Fruit fly (Drosophila melanogaster): ENCODE measurements around the gene rk.

Gene rk

dm6 chr2L:13976669-13977068, 24.4 kb downstream of the rk start, which contains the start of gene NimC1:
TSS of gene NimC1 (minus strand) at chr2L:13976769.
- TF ChIP-seq CG17801 (GFP tag; optimal IDR thresholded peaks at IDR 0.05; ENCODE audit: partially characterized antibody), result no peak

dm6 chr2L:13972847-13973246, 28.2 kb downstream of the rk start, which contains the start of gene He:
TSS of gene He (minus strand) at chr2L:13972947.
- TF ChIP-seq CG17801 (GFP tag; optimal IDR thresholded peaks at IDR 0.05; ENCODE audit: partially characterized antibody), result no peak

dm6 chr2L:13969876-13970275, 31.2 kb downstream of the rk start, which contains the start of the genes NimB4 and NimB5:
TSS of gene NimB4 (minus strand) at chr2L:13969976.
TSS of gene NimB5 (plus strand) at chr2L:13970177.
- TF ChIP-seq CG17801 (GFP tag; optimal IDR thresholded peaks at IDR 0.05; ENCODE audit: partially characterized antibody), result no peak

DNA sequence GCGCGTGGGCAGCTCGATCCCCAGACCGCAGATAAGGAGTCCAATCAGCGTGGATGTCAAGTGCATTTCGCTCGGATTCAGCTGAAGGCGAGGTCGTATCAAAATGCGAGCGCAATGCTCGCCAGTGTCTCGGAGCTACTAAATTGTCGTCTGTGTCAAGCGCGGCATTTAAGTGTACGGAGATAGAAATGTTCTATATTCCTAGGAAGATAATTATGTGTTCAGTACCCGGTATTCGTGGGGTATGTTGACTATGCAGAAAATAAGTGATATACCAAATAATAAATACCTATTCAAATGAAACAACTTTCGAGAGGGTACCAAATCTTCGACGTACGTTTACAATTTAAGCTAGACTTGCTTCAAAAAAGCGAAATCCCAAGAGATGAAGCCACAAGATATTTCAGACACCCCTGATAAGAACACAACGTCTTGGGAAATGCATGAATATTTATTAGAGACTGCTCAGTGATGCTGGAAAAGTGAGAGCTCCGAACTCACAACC, 33.1 kb downstream of the rk start, which contains the start of gene NimB3:
Gene NimB3, minus strand, starts transcription at position 140 of the 505 bp plus-strand sequence.
- TF ChIP-seq CG17801 (GFP tag; optimal IDR thresholded peaks at IDR 0.05; ENCODE audit: partially characterized antibody), result no peak

dm6 chr2L:13966732-13967316, 34.2 kb downstream of the rk start, which contains the start of gene NimB2:
TSS of gene NimB2 (minus strand) at chr2L:13967018.
- no peak for TF ChIP-seq CG17801 (GFP tag; optimal IDR thresholded peaks at IDR 0.05; ENCODE audit: partially characterized antibody)

- no peak for TF ChIP-seq CG17801 (GFP tag; optimal IDR thresholded peaks at IDR 0.05; ENCODE audit: partially characterized antibody)
Observed at dm6 chr2L:13963467-13964122, 37.5 kb downstream of the rk start, which contains the start of gene NimB1. TSS of gene NimB1 (plus strand) at chr2L:13963507.

DNA sequence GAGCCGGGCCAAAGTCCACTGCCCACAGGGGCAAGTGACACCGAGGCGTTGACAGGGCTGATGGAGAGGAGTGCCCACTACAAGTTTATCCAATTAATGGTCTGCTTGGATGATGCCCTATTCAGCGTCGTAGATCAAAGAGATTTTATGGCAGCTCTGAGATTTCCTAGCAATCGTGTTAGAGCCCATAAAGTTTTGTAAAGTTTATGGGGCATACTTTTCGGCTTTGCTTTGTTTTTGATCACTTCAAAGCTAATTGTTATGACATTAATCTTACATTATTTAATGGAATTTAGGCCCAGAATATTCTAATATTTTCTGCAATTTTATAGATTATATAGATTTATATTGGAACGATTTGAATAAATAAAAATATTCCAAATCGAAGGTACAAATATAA, 40.6 kb downstream of the rk start:
- no peak for TF ChIP-seq CG17801 (GFP tag; optimal IDR thresholded peaks at IDR 0.05; ENCODE audit: partially characterized antibody)

- TF ChIP-seq CG17801 (GFP tag; optimal IDR thresholded peaks at IDR 0.05; ENCODE audit: partially characterized antibody), result no peak
Observed at dm6 chr2L:13957239-13957638, 43.8 kb downstream of the rk start, which contains the start of gene NimA. TSS of gene NimA (plus strand) at chr2L:13957539.

DNA sequence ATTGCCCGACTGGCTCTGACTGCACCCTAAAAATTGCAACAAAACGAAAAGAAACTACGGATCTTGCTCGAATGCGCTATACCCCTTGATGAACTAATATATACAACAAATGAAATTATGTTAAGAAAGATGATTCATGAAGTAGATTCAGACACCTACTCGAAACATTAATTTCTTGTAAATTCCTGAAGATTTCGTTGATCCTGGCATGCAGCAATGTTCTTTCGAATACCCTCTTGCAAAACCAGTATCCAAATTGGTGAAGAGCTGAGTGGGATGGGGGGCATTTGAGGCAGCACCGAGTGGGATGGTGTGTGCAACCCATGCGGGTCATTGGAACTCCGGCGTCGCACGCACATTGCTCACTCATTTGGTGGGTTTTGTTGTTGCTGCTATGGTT, 45.3 kb downstream of the rk start:
- TF ChIP-seq CG17801 (GFP tag; optimal IDR thresholded peaks at IDR 0.05; ENCODE audit: partially characterized antibody), result no peak

DNA sequence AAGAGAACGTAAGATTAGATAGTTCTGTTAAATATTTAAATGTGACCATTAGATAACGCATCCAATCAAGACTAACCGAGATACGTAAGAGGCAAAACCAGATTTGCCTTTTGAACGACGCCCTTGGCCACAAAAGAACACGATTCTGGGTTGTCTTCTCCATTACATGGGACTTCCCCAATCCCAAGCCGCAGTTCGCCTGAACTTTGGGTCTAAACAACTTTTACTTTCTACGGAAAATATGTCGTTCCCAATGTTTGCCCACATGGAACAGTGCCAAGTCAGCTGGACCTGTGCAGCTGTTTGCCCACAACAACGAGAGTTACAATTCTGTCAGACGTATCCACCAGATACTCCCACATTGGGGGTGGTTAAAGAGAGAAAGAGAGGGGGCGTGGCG, 51.3 kb downstream of the rk start:
- TF ChIP-seq CG17801 (GFP tag; optimal IDR thresholded peaks at IDR 0.05; ENCODE audit: partially characterized antibody), result no peak

DNA sequence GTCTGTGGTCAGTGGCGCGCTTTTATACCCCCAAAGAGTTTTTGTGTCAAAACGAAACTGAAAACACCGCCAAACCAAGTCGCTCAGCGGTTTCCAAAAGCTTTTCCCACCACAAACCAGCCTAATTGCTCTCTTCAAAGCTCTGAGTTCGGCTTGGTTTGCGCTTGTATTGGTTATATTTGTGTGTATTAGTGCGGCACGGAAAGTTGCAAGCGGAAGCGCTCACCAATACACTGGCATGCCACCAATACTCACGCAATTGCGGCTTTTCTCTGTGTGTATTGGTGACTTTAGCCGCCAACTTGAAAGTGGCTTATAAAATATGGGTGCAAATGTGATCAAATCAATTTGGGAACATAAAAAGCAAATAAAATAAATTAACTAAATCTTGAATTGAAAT, 53.6 kb downstream of the rk start, which contains the start of gene Vajk3:
Gene Vajk3, minus strand, starts transcription at position 1 of the 400 bp plus-strand sequence.
- no peak for TF ChIP-seq CG17801 (GFP tag; optimal IDR thresholded peaks at IDR 0.05; ENCODE audit: partially characterized antibody)

DNA sequence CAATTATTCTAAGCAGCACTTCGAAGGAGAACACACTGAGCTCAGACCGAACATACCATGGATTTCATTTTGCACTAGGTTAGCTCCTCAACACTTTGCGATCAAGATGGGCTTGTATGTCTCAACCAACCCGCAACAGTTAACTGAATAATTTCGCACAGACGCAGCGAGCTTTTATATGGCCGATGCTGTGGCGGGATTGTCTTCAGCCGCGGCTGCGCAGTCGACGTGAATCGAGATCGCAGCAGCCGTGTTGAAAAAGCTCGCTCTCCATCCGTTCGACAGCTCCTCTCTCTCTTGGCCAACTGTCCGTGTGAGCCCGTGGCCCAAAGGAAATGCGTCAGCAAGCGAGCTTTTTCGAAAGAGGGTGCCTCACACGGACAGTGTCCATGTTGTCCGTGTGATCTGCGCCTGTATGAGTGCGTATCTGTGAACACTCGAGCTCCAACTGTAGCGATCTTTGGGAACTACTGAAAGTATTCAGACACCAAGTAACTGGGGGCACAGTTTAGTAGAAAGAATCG, 66.4 kb downstream of the rk start, which contains the start of gene Vajk2:
Gene Vajk2, minus strand, starts transcription at position 151 of the 524 bp plus-strand sequence.
- no peak for TF ChIP-seq CG17801 (GFP tag; optimal IDR thresholded peaks at IDR 0.05; ENCODE audit: partially characterized antibody)

Data from ovary, adult (tissue).